Worm (Caenorhabditis elegans) whole organism, late embryonic: ENCODE measurements around the gene bath-26.

Experiments
- C08G9.2 ChIP-seq: sonication (generic microtip); optimal IDR thresholded peaks from 2 replicates; lab custom pipeline; 2016; ENCODE audit warnings: mild to moderate bottlenecking, missing genetic modification characterization, moderate library complexity, missing compliant biosample characterization
- K09A11.1 ChIP-seq: sonication (generic microtip); optimal IDR thresholded peaks from 2 replicates; lab custom pipeline; 2017; ENCODE audit warnings: antibody characterized with exemption, mild to moderate bottlenecking, missing genetic modification characterization, missing compliant biosample characterization; ENCODE audit not compliant: insufficient read depth
- T23F11.4 ChIP-seq: fragments of 200-800 bp; sonication (Bioruptor generic); optimal IDR thresholded peaks from 2 replicates; lab custom pipeline; 2018; ENCODE audit warnings: mild to moderate bottlenecking, missing genetic modification characterization, missing compliant biosample characterization
- ama-1 ChIP-seq: fragments of 150-350 bp; optimal IDR thresholded peaks from 2 replicates; lab custom pipeline; 2014
- ceh-18 ChIP-seq: sonication (generic microtip); optimal IDR thresholded peaks from 2 replicates; lab custom pipeline; 2016; ENCODE audit warnings: missing genetic modification characterization, missing compliant biosample characterization
- ceh-22 ChIP-seq: sonication (generic microtip); optimal IDR thresholded peaks from 2 replicates; lab custom pipeline; 2017; ENCODE audit warnings: missing biosample characterization, missing genetic modification characterization
- ceh-31 ChIP-seq: sonication (generic microtip); optimal IDR thresholded peaks from 2 replicates; lab custom pipeline; 2016; ENCODE audit warnings: missing genetic modification characterization, missing compliant biosample characterization
- ceh-48 ChIP-seq: sonication (generic microtip); optimal IDR thresholded peaks from 2 replicates; lab custom pipeline; 2016; ENCODE audit warnings: missing genetic modification characterization, inconsistent platforms, missing compliant biosample characterization
- ceh-6 ChIP-seq: fragments of 200-800 bp; sonication (Bioruptor generic); optimal IDR thresholded peaks from 2 replicates; lab custom pipeline; 2018; ENCODE audit warnings: mild to moderate bottlenecking, missing genetic modification characterization, missing compliant biosample characterization
- ceh-9 ChIP-seq: sonication (generic microtip); optimal IDR thresholded peaks from 2 replicates; lab custom pipeline; 2016; ENCODE audit warnings: mild to moderate bottlenecking, missing genetic modification characterization, inconsistent platforms, missing compliant biosample characterization
- che-1 ChIP-seq: sonication (generic microtip); optimal IDR thresholded peaks from 2 replicates; lab custom pipeline; 2016; ENCODE audit warnings: mild to moderate bottlenecking, missing genetic modification characterization, missing compliant biosample characterization
- dmd-4 ChIP-seq: sonication (generic microtip); optimal IDR thresholded peaks from 2 replicates; lab custom pipeline; 2016; ENCODE audit warnings: borderline replicate concordance, missing genetic modification characterization, missing compliant biosample characterization
- elt-2 ChIP-seq: sonication (generic microtip); optimal IDR thresholded peaks from 2 replicates; lab custom pipeline; 2016; ENCODE audit warnings: missing genetic modification reagents, missing genetic modification characterization, missing compliant biosample characterization
- ets-4 ChIP-seq: sonication (generic microtip); optimal IDR thresholded peaks from 2 replicates; lab custom pipeline; 2016; ENCODE audit warnings: missing genetic modification characterization, missing compliant biosample characterization
- eyg-1 ChIP-seq: sonication (generic microtip); optimal IDR thresholded peaks from 2 replicates; lab custom pipeline; 2016; ENCODE audit warnings: missing genotype, missing genetic modification characterization, missing compliant biosample characterization
- fax-1 ChIP-seq: sonication (generic microtip); optimal IDR thresholded peaks from 2 replicates; lab custom pipeline; 2016; ENCODE audit warnings: missing genotype, missing genetic modification characterization, missing compliant biosample characterization
- fkh-10 ChIP-seq: fragments of 150-350 bp; optimal IDR thresholded peaks from 2 replicates; lab custom pipeline; 2014; ENCODE audit warnings: missing biosample characterization, missing genetic modification reagents, missing genetic modification characterization
- gmeb-2 ChIP-seq: sonication (generic microtip); optimal IDR thresholded peaks from 2 replicates; lab custom pipeline; 2016; ENCODE audit warnings: missing genetic modification characterization, inconsistent platforms, missing compliant biosample characterization
- hlh-13 ChIP-seq: fragments of 200-800 bp; sonication (Bioruptor generic); optimal IDR thresholded peaks from 2 replicates; lab custom pipeline; 2018; ENCODE audit warnings: mild to moderate bottlenecking, missing genetic modification characterization, missing compliant biosample characterization
- hlh-30 ChIP-seq: sonication (generic microtip); optimal IDR thresholded peaks from 2 replicates; lab custom pipeline; 2017; ENCODE audit warnings: antibody characterized with exemption, missing genetic modification characterization, missing compliant biosample characterization; ENCODE audit not compliant: insufficient read depth
- hlh-8 ChIP-seq: sonication (generic microtip); optimal IDR thresholded peaks from 2 replicates; lab custom pipeline; 2016; ENCODE audit warnings: missing genotype, missing genetic modification characterization, missing compliant biosample characterization
- lim-6 ChIP-seq: sonication (generic microtip); optimal IDR thresholded peaks from 2 replicates; lab custom pipeline; 2016; ENCODE audit warnings: missing genetic modification characterization, missing compliant biosample characterization
- lin-11 ChIP-seq: fragments of 200-800 bp; sonication (Bioruptor generic); optimal IDR thresholded peaks from 2 replicates; lab custom pipeline; 2018; ENCODE audit warnings: mild to moderate bottlenecking, missing genetic modification characterization, missing compliant biosample characterization
- madf-2 ChIP-seq: sonication (generic microtip); optimal IDR thresholded peaks from 2 replicates; lab custom pipeline; 2017; ENCODE audit warnings: missing genetic modification characterization, missing compliant biosample characterization
- nhr-232 ChIP-seq: sonication (generic microtip); optimal IDR thresholded peaks from 2 replicates; lab custom pipeline; 2016; ENCODE audit warnings: missing genetic modification characterization, missing compliant biosample characterization
- npax-4 ChIP-seq: sonication (generic microtip); optimal IDR thresholded peaks from 2 replicates; lab custom pipeline; 2016; ENCODE audit warnings: missing genetic modification characterization, missing compliant biosample characterization
- odd-2 ChIP-seq: sonication (generic microtip); optimal IDR thresholded peaks from 2 replicates; lab custom pipeline; 2017; ENCODE audit warnings: antibody characterized with exemption, mild to moderate bottlenecking, missing genetic modification characterization, missing compliant biosample characterization
- pax-1 ChIP-seq: fragments of 150-350 bp; optimal IDR thresholded peaks from 2 replicates; lab custom pipeline; 2014; ENCODE audit warnings: missing biosample characterization, missing genetic modification characterization
- pha-4 ChIP-seq: fragments of 150-350 bp; optimal IDR thresholded peaks from 2 replicates; lab custom pipeline; 2018; ENCODE audit warnings: missing biosample characterization, missing genetic modification reagents, missing genetic modification characterization
- ref-2 ChIP-seq: sonication (generic microtip); optimal IDR thresholded peaks from 2 replicates; lab custom pipeline; 2016; ENCODE audit warnings: missing genetic modification characterization, missing compliant biosample characterization
- rnt-1 ChIP-seq: sonication (generic microtip); optimal IDR thresholded peaks from 2 replicates; lab custom pipeline; 2016; ENCODE audit warnings: missing genetic modification characterization, missing compliant biosample characterization
- sdc-2 ChIP-seq: sonication (generic microtip); optimal IDR thresholded peaks from 2 replicates; lab custom pipeline; 2016; ENCODE audit warnings: missing genotype, missing genetic modification characterization, missing compliant biosample characterization
- sox-2 ChIP-seq: fragments of 200-800 bp; sonication (Bioruptor generic); IDR thresholded peaks from 2 replicates; pipeline ENCODE4 v1.3.6; 2022; ENCODE audit warnings: missing genetic modification reagents, missing genetic modification characterization, missing compliant biosample characterization
- sox-4 ChIP-seq: sonication (generic microtip); optimal IDR thresholded peaks from 2 replicates; lab custom pipeline; 2017; ENCODE audit warnings: mild to moderate bottlenecking, missing genetic modification characterization, inconsistent platforms, missing compliant biosample characterization
- syd-9 ChIP-seq: sonication (generic microtip); optimal IDR thresholded peaks from 2 replicates; lab custom pipeline; 2016; ENCODE audit warnings: mild to moderate bottlenecking, missing genetic modification characterization, moderate library complexity, missing compliant biosample characterization
- tbx-7 ChIP-seq: sonication (generic microtip); optimal IDR thresholded peaks from 2 replicates; lab custom pipeline; 2016; ENCODE audit warnings: missing genotype, missing genetic modification characterization, missing compliant biosample characterization
- ttx-3 ChIP-seq: sonication (generic microtip); optimal IDR thresholded peaks from 2 replicates; lab custom pipeline; 2016; ENCODE audit warnings: missing genetic modification reagents, missing genetic modification characterization, missing compliant biosample characterization
- unc-42 ChIP-seq: sonication (generic microtip); optimal IDR thresholded peaks from 2 replicates; lab custom pipeline; 2016; ENCODE audit warnings: missing genotype, missing genetic modification characterization, missing compliant biosample characterization
- zip-5 ChIP-seq: sonication (generic microtip); optimal IDR thresholded peaks from 2 replicates; lab custom pipeline; 2016; ENCODE audit warnings: missing genetic modification characterization, missing compliant biosample characterization

bath-26 gene

ce11 chrII:1624572-1624971 lies 24.0 kb upstream of the bath-26 start, which contains the start of gene fbxa-160:
TSS of gene fbxa-160 (minus strand) at chrII:1624672.
- no peak for TF ChIP-seq pha-4 (tag; lab: Kevin White, UChicago)
- no peak for TF ChIP-seq tbx-7 (tag; lab: Kevin White, UChicago)
- no peak for TF ChIP-seq che-1 (tag; lab: Kevin White, UChicago)

ce11 chrII:1621795-1622194 lies 21.2 kb upstream of the bath-26 start:
- TF ChIP-seq eyg-1 (tag; lab: Kevin White, UChicago) (no peak), elt-2 (tag; lab: Kevin White, UChicago) (peak; percentile 46)

- TF ChIP-seq hlh-8 (tag; lab: Kevin White, UChicago), result no peak
- TF ChIP-seq ceh-9 (tag; lab: Kevin White, UChicago), result no peak
- no peak for TF ChIP-seq ceh-6 (GFP tag; lab: Kevin White, UChicago)
- no peak for TF ChIP-seq zip-5 (tag; lab: Kevin White, UChicago)
- no peak for TF ChIP-seq rnt-1 (tag; lab: Kevin White, UChicago)
- TF ChIP-seq C08G9.2 (tag; lab: Kevin White, UChicago), result no peak
- no peak for TF ChIP-seq sox-2
- no peak for TF ChIP-seq K09A11.1
- TF ChIP-seq ama-1 (lab: Kevin White, UChicago), result no peak
- TF ChIP-seq hlh-13 (GFP tag; lab: Kevin White, UChicago), result no peak
- TF ChIP-seq npax-4 (tag; lab: Kevin White, UChicago), result no peak
- no peak for TF ChIP-seq eyg-1 (tag; lab: Kevin White, UChicago)
- TF ChIP-seq fkh-10 (GFP tag; lab: Kevin White, UChicago), result no peak
- TF ChIP-seq ets-4 (tag; lab: Kevin White, UChicago), result no peak
- no peak for TF ChIP-seq lim-6 (tag; lab: Kevin White, UChicago)
- TF ChIP-seq ttx-3, result no peak
- TF ChIP-seq hlh-30, result no peak
- TF ChIP-seq, all 69 proteins: peak for 0
Observed at ce11 chrII:1621180-1621579, 20.6 kb upstream of the bath-26 start, which contains the start of gene fbxa-158. TSS of gene fbxa-158 (minus strand) at chrII:1621280.

ce11 chrII:1618948-1619347 lies 18.4 kb upstream of the bath-26 start, which contains the start of gene fbxa-166:
TSS of gene fbxa-166 (minus strand) at chrII:1619048.
- TF ChIP-seq ceh-9 (tag; lab: Kevin White, UChicago) (no peak), T23F11.4 (no peak), dmd-4 (tag; lab: Kevin White, UChicago) (no peak), madf-2 (no peak), nhr-232 (no peak), eyg-1 (tag; lab: Kevin White, UChicago) (no peak), pax-1 (tag; lab: Kevin White, UChicago) (no peak), sdc-2 (no peak), sox-4 (tag; lab: Kevin White, UChicago) (no peak), ceh-31 (tag; lab: Kevin White, UChicago) (no peak), ceh-48 (tag; lab: Kevin White, UChicago) (no peak), hlh-8 (tag; lab: Kevin White, UChicago) (no peak), unc-42 (no peak), elt-2 (tag; lab: Kevin White, UChicago) (no peak), ref-2 (tag; lab: Kevin White, UChicago) (no peak), lin-11 (tag; lab: Kevin White, UChicago) (no peak)

ce11 chrII:1616382-1616781 lies 15.8 kb upstream of the bath-26 start, which contains the start of gene fbxa-165:
TSS of gene fbxa-165 (minus strand) at chrII:1616482.
- TF ChIP-seq syd-9 (tag; lab: Kevin White, UChicago), result no peak
- TF ChIP-seq C08G9.2 (tag; lab: Kevin White, UChicago), result no peak
- TF ChIP-seq pha-4 (tag; lab: Kevin White, UChicago), result no peak
- no peak for TF ChIP-seq odd-2
- no peak for TF ChIP-seq elt-2 (tag; lab: Kevin White, UChicago)
- TF ChIP-seq ceh-18, result no peak
- TF ChIP-seq ttx-3, result no peak
- TF ChIP-seq ceh-22 (tag; lab: Kevin White, UChicago), result no peak
- TF ChIP-seq fax-1 (tag; lab: Kevin White, UChicago), result no peak
- no peak for TF ChIP-seq gmeb-2 (tag; lab: Kevin White, UChicago)
